Worm (Caenorhabditis elegans) whole organism, midembryonic: Measurements from ENCODE around the gene C05D9.9.

Experiments used
- T22C8.4 ChIP-seq: fragments of 200-800 bp; sonication (Bioruptor generic); IDR thresholded peaks from 2 replicates; pipeline ENCODE4 v1.3.6; 2022; ENCODE audit warnings: missing genetic modification characterization, missing compliant biosample characterization
- cog-1 ChIP-seq: sonication (generic microtip); optimal IDR thresholded peaks from 2 replicates; lab custom pipeline; 2016; ENCODE audit warnings: missing genetic modification characterization, missing compliant biosample characterization
- flt-1 ChIP-seq: fragments of 200-800 bp; sonication (Bioruptor generic); IDR thresholded peaks from 2 replicates; pipeline ENCODE4 v1.3.6; 2022; ENCODE audit warnings: missing genetic modification characterization, missing compliant biosample characterization
- med-1 ChIP-seq: sonication (generic microtip); optimal IDR thresholded peaks from 2 replicates; lab custom pipeline; 2017; ENCODE audit warnings: missing genetic modification characterization, mild to moderate bottlenecking, missing compliant biosample characterization, antibody characterized with exemption, missing genetic modification reagents; ENCODE audit not compliant: insufficient read depth
- tab-1 ChIP-seq: fragments of 200-800 bp; sonication (Bioruptor generic); IDR thresholded peaks from 2 replicates; pipeline ENCODE4 v1.3.6; 2022; ENCODE audit warnings: missing genetic modification characterization, missing compliant biosample characterization
- ztf-23 ChIP-seq: fragments of 200-800 bp; sonication (Bioruptor generic); IDR thresholded peaks from 2 replicates; pipeline ENCODE4 v1.3.6; 2022; ENCODE audit warnings: missing genetic modification reagents, missing genetic modification characterization, missing compliant biosample characterization

DNA sequence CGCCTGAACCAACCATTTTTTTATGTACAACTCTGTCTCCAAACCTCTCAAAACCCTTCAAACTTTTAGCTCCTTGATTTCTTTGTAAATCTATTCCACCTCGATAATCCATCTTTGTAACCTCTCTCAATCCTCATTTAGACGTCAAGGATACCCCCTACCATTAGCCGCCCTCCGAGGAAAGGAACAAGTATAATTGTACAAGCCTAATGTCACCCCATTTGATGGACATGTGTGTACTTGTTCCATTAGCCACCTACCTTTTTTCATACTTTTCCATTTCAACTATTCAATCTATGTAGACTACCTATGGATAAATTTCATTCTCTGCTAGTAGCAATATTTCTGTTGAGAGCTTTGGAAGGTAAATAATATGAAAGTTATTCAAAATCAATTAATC is 16.3 kb downstream of the C05D9.9 start, which contains the start of gene C05D9.4:
- TF ChIP-seq tab-1 (GFP tag; lab: Robert Waterston, UW) (no peak), cog-1 (tag; lab: Kevin White, UChicago) (no peak), ztf-23 (no peak), flt-1 (no peak), med-1 (GFP tag; lab: Kevin White, UChicago) (no peak), T22C8.4 (GFP tag; lab: Robert Waterston, UW) (no peak)
